Worm (Caenorhabditis elegans) whole organism, L2 larva: ENCODE results near the gene Y55F3BR.11.

Experiments used
- C34F6.9 ChIP-seq: fragments of 150-350 bp; optimal IDR thresholded peaks from 2 replicates; lab custom pipeline; 2014; ENCODE audit warnings: missing biosample characterization, missing genetic modification characterization
- F13H6.1 ChIP-seq: sonication (generic microtip); optimal IDR thresholded peaks from 2 replicates; lab custom pipeline; 2016; ENCODE audit warnings: missing genetic modification characterization, missing compliant biosample characterization
- ZK546.5 ChIP-seq: sonication (generic microtip); optimal IDR thresholded peaks from 2 replicates; lab custom pipeline; 2017; ENCODE audit warnings: missing biosample characterization, missing genetic modification characterization
- aly-2 ChIP-seq: fragments of 150-350 bp; optimal IDR thresholded peaks from 2 replicates; lab custom pipeline; 2014; ENCODE audit warnings: missing biosample characterization, missing genetic modification characterization
- egl-27 ChIP-seq: sonication (generic microtip); optimal IDR thresholded peaks from 3 replicates; lab custom pipeline; 2017; ENCODE audit warnings: missing biosample characterization, missing genetic modification reagents, missing genetic modification characterization
- lin-13 ChIP-seq: fragments of 150-350 bp; optimal IDR thresholded peaks from 2 replicates; lab custom pipeline; 2014; ENCODE audit warnings: missing biosample characterization, missing genetic modification reagents, missing genetic modification characterization
- lin-39 ChIP-seq: fragments of 150-350 bp; optimal IDR thresholded peaks from 2 replicates; lab custom pipeline; 2014; ENCODE audit warnings: missing biosample characterization, missing genetic modification reagents, missing genetic modification characterization
- nhr-77 ChIP-seq: fragments of 150-350 bp; optimal IDR thresholded peaks from 2 replicates; lab custom pipeline; 2014; ENCODE audit warnings: missing biosample characterization, missing genetic modification characterization
- snpc-4 ChIP-seq: fragments of 150-350 bp; optimal IDR thresholded peaks from 2 replicates; lab custom pipeline; 2014; ENCODE audit warnings: missing biosample characterization, missing genetic modification characterization
- unc-39 ChIP-seq: fragments of 150-350 bp; optimal IDR thresholded peaks from 2 replicates; lab custom pipeline; 2014; ENCODE audit warnings: missing biosample characterization, missing genetic modification characterization

DNA sequence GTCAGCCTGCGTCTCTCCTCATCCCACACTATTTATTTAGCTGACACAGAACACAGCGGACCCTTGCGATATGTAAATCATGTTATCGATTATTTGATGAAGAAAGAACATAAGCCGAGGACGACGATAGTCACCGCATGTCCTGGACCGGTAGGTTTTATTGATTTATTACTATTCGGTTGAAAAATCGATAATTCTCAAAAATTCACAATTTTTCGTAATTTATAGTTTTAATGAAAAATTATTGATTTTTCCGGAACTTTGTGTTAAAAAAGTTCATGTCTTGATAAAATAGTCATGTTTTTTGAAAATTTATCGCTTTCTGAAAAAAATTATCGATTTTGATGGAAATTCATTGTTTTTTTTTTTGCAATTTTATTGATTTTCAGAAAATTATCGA lies 6.8 kb upstream of the Y55F3BR.11 start:
- TF ChIP-seq snpc-4 (tag; lab: Kevin White, UChicago), result no peak
- TF ChIP-seq egl-27 (tag; lab: Kevin White, UChicago), result no peak
- no peak for TF ChIP-seq aly-2 (tag; lab: Kevin White, UChicago)
- TF ChIP-seq F13H6.1 (tag; lab: Kevin White, UChicago), result no peak
- TF ChIP-seq unc-39, result no peak
- TF ChIP-seq lin-13 (GFP tag; lab: Kevin White, UChicago), result no peak
- TF ChIP-seq C34F6.9, result no peak
- no peak for TF ChIP-seq lin-39 (tag; lab: Kevin White, UChicago)
- no peak for TF ChIP-seq ZK546.5 (tag; lab: Kevin White, UChicago)
- no peak for TF ChIP-seq nhr-77 (tag; lab: Kevin White, UChicago)
